Worm (Caenorhabditis elegans) whole organism, late embryonic: ENCODE data around the gene dos-3.

ENCODE experiments used
- C38D4.7 ChIP-seq: fragments of 200-800 bp; sonication (Bioruptor generic); optimal IDR thresholded peaks from 2 replicates; lab custom pipeline; 2018; ENCODE audit warnings: mild to moderate bottlenecking, missing genetic modification characterization, moderate library complexity, missing compliant biosample characterization
- K09A11.1 ChIP-seq: sonication (generic microtip); optimal IDR thresholded peaks from 2 replicates; lab custom pipeline; 2017; ENCODE audit warnings: antibody characterized with exemption, mild to moderate bottlenecking, missing genetic modification characterization, missing compliant biosample characterization; ENCODE audit not compliant: insufficient read depth
- T23F11.4 ChIP-seq: fragments of 200-800 bp; sonication (Bioruptor generic); optimal IDR thresholded peaks from 2 replicates; lab custom pipeline; 2018; ENCODE audit warnings: mild to moderate bottlenecking, missing genetic modification characterization, missing compliant biosample characterization
- Y22D7AL.16 ChIP-seq: sonication (generic microtip); optimal IDR thresholded peaks from 2 replicates; lab custom pipeline; 2016; ENCODE audit warnings: missing genetic modification characterization, missing compliant biosample characterization
- ama-1 ChIP-seq: fragments of 150-350 bp; optimal IDR thresholded peaks from 2 replicates; lab custom pipeline; 2014
- ceh-34 ChIP-seq: sonication (generic microtip); optimal IDR thresholded peaks from 2 replicates; lab custom pipeline; 2016; ENCODE audit warnings: mild to moderate bottlenecking, missing genetic modification characterization, missing compliant biosample characterization
- elt-2 ChIP-seq: sonication (generic microtip); optimal IDR thresholded peaks from 2 replicates; lab custom pipeline; 2016; ENCODE audit warnings: missing genetic modification reagents, missing genetic modification characterization, missing compliant biosample characterization
- hlh-30 ChIP-seq: sonication (generic microtip); optimal IDR thresholded peaks from 2 replicates; lab custom pipeline; 2017; ENCODE audit warnings: antibody characterized with exemption, missing genetic modification characterization, missing compliant biosample characterization; ENCODE audit not compliant: insufficient read depth
- nhr-11 ChIP-seq: fragments of 150-350 bp; optimal IDR thresholded peaks from 2 replicates; lab custom pipeline; 2014; ENCODE audit warnings: missing biosample characterization, missing genetic modification characterization
- odd-2 ChIP-seq: sonication (generic microtip); optimal IDR thresholded peaks from 2 replicates; lab custom pipeline; 2017; ENCODE audit warnings: antibody characterized with exemption, mild to moderate bottlenecking, missing genetic modification characterization, missing compliant biosample characterization
- sox-4 ChIP-seq: sonication (generic microtip); optimal IDR thresholded peaks from 2 replicates; lab custom pipeline; 2017; ENCODE audit warnings: mild to moderate bottlenecking, missing genetic modification characterization, inconsistent platforms, missing compliant biosample characterization

DNA sequence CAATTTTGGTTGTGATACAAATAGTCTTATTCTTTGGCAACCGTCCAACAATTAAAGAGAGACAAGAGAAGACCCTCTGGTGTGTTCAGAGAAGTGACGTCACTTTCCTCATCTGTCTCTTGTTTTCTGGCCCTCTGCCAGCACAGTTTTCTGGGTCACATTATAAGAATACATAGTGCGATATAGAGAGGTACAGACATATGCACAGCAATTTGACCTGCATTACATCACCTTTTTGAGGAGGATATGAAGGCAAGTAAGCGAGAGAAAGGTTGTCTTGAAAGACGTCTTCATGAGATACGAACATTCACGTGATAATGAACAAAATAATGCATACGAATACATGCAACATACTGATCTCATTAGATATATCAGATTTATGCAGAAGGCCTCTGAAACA lies 31.2 kb upstream of the dos-3 start:
- TF ChIP-seq Y22D7AL.16 (tag; lab: Kevin White, UChicago) (no peak), T23F11.4 (GFP tag; lab: Kevin White, UChicago) (no peak), C38D4.7 (GFP tag; lab: Kevin White, UChicago) (no peak), ama-1 (no peak), odd-2 (no peak), elt-2 (tag; lab: Kevin White, UChicago) (no peak), nhr-11 (no peak), K09A11.1 (tag; lab: Kevin White, UChicago) (no peak), hlh-30 (peak; percentile 60), ceh-34 (tag; lab: Kevin White, UChicago) (no peak), sox-4 (tag; lab: Kevin White, UChicago) (no peak)
